Fruit fly (Drosophila melanogaster) whole organism, embryonic: ENCODE results near the gene Ku80.

ENCODE experiments used
- Ada2b ChIP-seq: fragments of 200-800 bp; sonication (Bioruptor generic); IDR thresholded peaks from 2 replicates; pipeline ENCODE4 v1.3.6; 2022; ENCODE audit warnings: missing biosample characterization, missing genetic modification characterization
- Asciz ChIP-seq: fragments of 200-800 bp; sonication (Bioruptor generic); optimal IDR thresholded peaks from 2 replicates; lab custom pipeline; 2017; ENCODE audit warnings: missing biosample characterization, mild to moderate bottlenecking, missing genetic modification characterization, missing genetic modification reagents
- Atf3 ChIP-seq: fragments of 200-800 bp; sonication (Bioruptor generic); optimal IDR thresholded peaks from 3 replicates; lab custom pipeline; 2016; ENCODE audit warnings: missing biosample characterization, missing genetic modification characterization
- BEAF-32 ChIP-seq: fragments of 200-800 bp; sonication (Bioruptor generic); optimal IDR thresholded peaks from 3 replicates; lab custom pipeline; 2017; ENCODE audit warnings: missing biosample characterization, missing genetic modification characterization, mild to moderate bottlenecking, moderate library complexity, missing genetic modification reagents
- BtbVII ChIP-seq: fragments of 200-800 bp; sonication (Bioruptor generic); optimal IDR thresholded peaks from 3 replicates; lab custom pipeline; 2017; ENCODE audit warnings: missing biosample characterization, mild to moderate bottlenecking, missing genetic modification characterization
- CG10979 ChIP-seq: fragments of 200-800 bp; sonication (Bioruptor generic); optimal IDR thresholded peaks from 2 replicates; lab custom pipeline; 2018; ENCODE audit warnings: missing biosample characterization, mild to moderate bottlenecking, missing genetic modification characterization, moderate library complexity
- CG11247 ChIP-seq: fragments of 200-800 bp; sonication (Bioruptor generic); IDR thresholded peaks from 2 replicates; pipeline ENCODE4 v1.3.6; 2022; ENCODE audit warnings: missing biosample characterization, missing genetic modification characterization
- CG11723 ChIP-seq: fragments of 200-800 bp; sonication (Bioruptor generic); optimal IDR thresholded peaks from 2 replicates; lab custom pipeline; 2017; ENCODE audit warnings: missing biosample characterization, mild to moderate bottlenecking, missing genetic modification characterization
- CG1233 ChIP-seq: fragments of 200-800 bp; sonication (Bioruptor generic); optimal IDR thresholded peaks from 4 replicates; lab custom pipeline; 2018; ENCODE audit warnings: missing biosample characterization, mild to moderate bottlenecking, missing genetic modification characterization
- CG13287 ChIP-seq: fragments of 200-800 bp; sonication (Bioruptor generic); IDR thresholded peaks from 2 replicates; pipeline ENCODE4 v1.3.6; 2022; ENCODE audit warnings: missing biosample characterization, missing genetic modification characterization; ENCODE audit not compliant: partially characterized antibody
- CG13624 ChIP-seq: fragments of 200-800 bp; sonication (Bioruptor generic); optimal IDR thresholded peaks from 2 replicates; lab custom pipeline; 2016; ENCODE audit warnings: missing biosample characterization, missing genetic modification characterization
- CG14667 ChIP-seq: fragments of 200-800 bp; sonication (Bioruptor generic); IDR thresholded peaks from 2 replicates; pipeline ENCODE4 v1.3.6; 2022; ENCODE audit warnings: missing biosample characterization, missing genetic modification characterization
- CG16779 ChIP-seq: fragments of 200-800 bp; sonication (Bioruptor generic); IDR thresholded peaks from 2 replicates; pipeline ENCODE4 v1.3.6; 2022; ENCODE audit warnings: missing biosample characterization, missing genetic modification characterization
- CG16813 ChIP-seq: fragments of 200-800 bp; sonication (Bioruptor generic); IDR thresholded peaks from 3 replicates; pipeline ENCODE4 v1.3.6; 2022; ENCODE audit warnings: missing biosample characterization, missing genetic modification characterization; ENCODE audit not compliant: partially characterized antibody
- CG17361 ChIP-seq: fragments of 200-800 bp; sonication (Bioruptor generic); IDR thresholded peaks from 3 replicates; pipeline ENCODE4 v1.3.6; 2022; ENCODE audit warnings: missing biosample characterization, missing genetic modification characterization
- CG18764 ChIP-seq: fragments of 200-800 bp; sonication (Bioruptor generic); optimal IDR thresholded peaks from 3 replicates; lab custom pipeline; 2016; ENCODE audit warnings: missing biosample characterization, missing genetic modification characterization
- CG2116 ChIP-seq: fragments of 200-800 bp; sonication (Bioruptor generic); optimal IDR thresholded peaks from 3 replicates; lab custom pipeline; 2018; ENCODE audit warnings: missing biosample characterization, mild to moderate bottlenecking, missing genetic modification characterization
- CG2129 ChIP-seq: fragments of 200-800 bp; sonication (Bioruptor generic); IDR thresholded peaks from 2 replicates; pipeline ENCODE4 v1.3.6; 2022; ENCODE audit warnings: missing biosample characterization, missing genetic modification characterization; ENCODE audit not compliant: partially characterized antibody
- CG2202 ChIP-seq: fragments of 200-800 bp; sonication (Bioruptor generic); optimal IDR thresholded peaks from 2 replicates; lab custom pipeline; 2018; ENCODE audit warnings: missing biosample characterization, mild to moderate bottlenecking, missing genetic modification characterization
- CG32532 ChIP-seq: fragments of 200-800 bp; sonication (Bioruptor generic); IDR thresholded peaks from 2 replicates; pipeline ENCODE4 v1.3.6; 2022; ENCODE audit warnings: missing biosample characterization, missing genetic modification characterization
- CG3726 ChIP-seq: fragments of 200-800 bp; sonication (Bioruptor generic); IDR thresholded peaks from 3 replicates; pipeline ENCODE4, ENCODE4 v1.3.6; 2022; ENCODE audit warnings: missing biosample characterization, missing genetic modification characterization
- CG4282 ChIP-seq: fragments of 200-800 bp; sonication (Bioruptor generic); optimal IDR thresholded peaks from 2 replicates; lab custom pipeline; 2016; ENCODE audit warnings: missing biosample characterization, missing genetic modification characterization
- CG6254 ChIP-seq: fragments of 200-800 bp; sonication (Bioruptor generic); optimal IDR thresholded peaks from 3 replicates; lab custom pipeline; 2017; ENCODE audit warnings: mild to moderate bottlenecking, missing biosample characterization, missing genetic modification reagents, missing genetic modification characterization
- CG6791 ChIP-seq: fragments of 200-800 bp; sonication (Bioruptor generic); IDR thresholded peaks from 3 replicates; pipeline ENCODE4 v1.3.6; 2022; ENCODE audit warnings: missing biosample characterization, missing genetic modification characterization; ENCODE audit not compliant: partially characterized antibody
- CG9876 ChIP-seq: fragments of 200-800 bp; sonication (Bioruptor generic); optimal IDR thresholded peaks from 2 replicates; lab custom pipeline; 2016; ENCODE audit warnings: missing biosample characterization, missing genetic modification characterization
- HLH4C ChIP-seq: fragments of 200-800 bp; sonication (Bioruptor generic); IDR thresholded peaks from 3 replicates; pipeline ENCODE4 v1.3.6; 2022; ENCODE audit warnings: missing biosample characterization, missing genetic modification characterization; ENCODE audit not compliant: partially characterized antibody
- Hsf ChIP-seq: fragments of 200-800 bp; sonication (Bioruptor generic); optimal IDR thresholded peaks from 3 replicates; lab custom pipeline; 2016; ENCODE audit warnings: missing biosample characterization, missing genetic modification characterization
- MBD-R2 ChIP-seq: fragments of 200-800 bp; sonication (Bioruptor generic); IDR thresholded peaks from 2 replicates; pipeline ENCODE4 v1.3.6; 2022; ENCODE audit warnings: missing biosample characterization, missing genetic modification characterization
- NC2β ChIP-seq: fragments of 200-800 bp; sonication (Bioruptor generic); optimal IDR thresholded peaks from 2 replicates; lab custom pipeline; 2016; ENCODE audit warnings: missing biosample characterization, missing genetic modification characterization
- NK7.1 ChIP-seq: fragments of 200-800 bp; sonication (Bioruptor generic); optimal IDR thresholded peaks from 3 replicates; lab custom pipeline; 2016; ENCODE audit warnings: missing biosample characterization, missing genetic modification characterization
- Opbp ChIP-seq: fragments of 200-800 bp; sonication (Bioruptor generic); IDR thresholded peaks from 3 replicates; pipeline ENCODE4 v1.3.6; 2022; ENCODE audit warnings: missing biosample characterization, missing genetic modification characterization; ENCODE audit not compliant: partially characterized antibody
- Sry-β ChIP-seq: fragments of 200-800 bp; sonication (Bioruptor generic); optimal IDR thresholded peaks from 2 replicates; lab custom pipeline; 2018; ENCODE audit warnings: missing biosample characterization, mild to moderate bottlenecking, missing genetic modification characterization, moderate library complexity
- ash1 ChIP-seq: fragments of 200-800 bp; sonication (Bioruptor generic); optimal IDR thresholded peaks from 2 replicates; lab custom pipeline; 2018; ENCODE audit warnings: missing biosample characterization, mild to moderate bottlenecking, missing genetic modification characterization
- bbx ChIP-seq: fragments of 200-800 bp; sonication (Bioruptor generic); IDR thresholded peaks from 2 replicates; pipeline ENCODE4 v1.3.6; 2022; ENCODE audit warnings: missing biosample characterization, missing genetic modification characterization; ENCODE audit not compliant: partially characterized antibody
- danr ChIP-seq: fragments of 200-800 bp; sonication (Bioruptor generic); IDR thresholded peaks from 2 replicates; pipeline ENCODE4 v1.3.6; 2022; ENCODE audit warnings: missing biosample characterization, missing genetic modification characterization
- dmrt99B ChIP-seq: fragments of 200-800 bp; sonication (Bioruptor generic); optimal IDR thresholded peaks from 2 replicates; lab custom pipeline; 2018; ENCODE audit warnings: missing biosample characterization, mild to moderate bottlenecking, missing genetic modification characterization, moderate library complexity
- eyg ChIP-seq: fragments of 200-800 bp; sonication (Bioruptor generic); optimal IDR thresholded peaks from 3 replicates; lab custom pipeline; 2016; ENCODE audit warnings: missing biosample characterization, missing genetic modification characterization
- gfzf ChIP-seq: fragments of 200-800 bp; sonication (Bioruptor generic); optimal IDR thresholded peaks from 2 replicates; lab custom pipeline; 2016; ENCODE audit warnings: missing biosample characterization, mild to moderate bottlenecking, missing genetic modification characterization, moderate library complexity
- ham ChIP-seq: fragments of 200-800 bp; sonication (Bioruptor generic); IDR thresholded peaks from 2 replicates; pipeline ENCODE4 v1.3.6; 2022; ENCODE audit warnings: missing biosample characterization, missing genetic modification characterization
- jumu ChIP-seq: fragments of 200-800 bp; sonication (Bioruptor generic); optimal IDR thresholded peaks from 3 replicates; lab custom pipeline; 2016; ENCODE audit warnings: missing biosample characterization, missing genetic modification characterization
- lola ChIP-seq, 3 experiments: fragments of >200 bp in 2 of 3; fragments of 200-800 bp in 1 of 3; sonication (Bioruptor generic) in 1 of 3; optimal IDR thresholded peaks; 2 replicates each; lab custom pipeline; 2017 to 2019; ENCODE audit warnings: missing biosample characterization in 3 of 3, missing genetic modification characterization in 3 of 3, mild to moderate bottlenecking in 1 of 3, moderate library complexity in 1 of 3
- nerfin-2 ChIP-seq: fragments of 200-800 bp; sonication (Bioruptor generic); IDR thresholded peaks from 2 replicates; pipeline ENCODE4 v1.3.6; 2022; ENCODE audit warnings: missing biosample characterization, missing genetic modification characterization; ENCODE audit not compliant: partially characterized antibody
- peb ChIP-seq: fragments of 200-800 bp; sonication (Bioruptor generic); IDR thresholded peaks from 2 replicates; pipeline ENCODE4 v1.3.6; 2022; ENCODE audit warnings: missing biosample characterization, missing genetic modification characterization
- schlank ChIP-seq: fragments of 200-800 bp; sonication (Bioruptor generic); optimal IDR thresholded peaks from 2 replicates; lab custom pipeline; 2018; ENCODE audit warnings: missing biosample characterization, mild to moderate bottlenecking, missing genetic modification characterization
- sisA ChIP-seq: fragments of 200-800 bp; sonication (Bioruptor generic); IDR thresholded peaks from 2 replicates; pipeline ENCODE4 v1.3.6; 2022; ENCODE audit warnings: missing biosample characterization, missing genetic modification characterization
- sna ChIP-seq: fragments of 200-800 bp; sonication (Bioruptor generic); IDR thresholded peaks from 2 replicates; pipeline ENCODE4 v1.3.6; 2022; ENCODE audit warnings: missing biosample characterization, missing genetic modification characterization; ENCODE audit not compliant: partially characterized antibody
- sob ChIP-seq: fragments of 200-800 bp; sonication (Bioruptor generic); IDR thresholded peaks from 2 replicates; pipeline ENCODE4 v1.3.6; 2022; ENCODE audit warnings: missing biosample characterization, missing genetic modification characterization
- tgo ChIP-seq: fragments of 200-800 bp; sonication (Bioruptor generic); IDR thresholded peaks from 3 replicates; pipeline ENCODE4 v1.3.6; 2022; ENCODE audit warnings: missing biosample characterization, missing genetic modification characterization
- trh ChIP-seq: fragments of 200-800 bp; sonication (Bioruptor generic); optimal IDR thresholded peaks from 2 replicates; lab custom pipeline; 2016; ENCODE audit warnings: missing biosample characterization, missing genetic modification characterization
- vvl ChIP-seq: fragments of 200-800 bp; sonication (Bioruptor generic); IDR thresholded peaks from 2 replicates; pipeline ENCODE4 v1.3.6; 2022; ENCODE audit warnings: missing biosample characterization, missing genetic modification characterization
- yki ChIP-seq: fragments of >200 bp; optimal IDR thresholded peaks from 3 replicates; lab custom pipeline; 2018

Gene Ku80

DNA sequence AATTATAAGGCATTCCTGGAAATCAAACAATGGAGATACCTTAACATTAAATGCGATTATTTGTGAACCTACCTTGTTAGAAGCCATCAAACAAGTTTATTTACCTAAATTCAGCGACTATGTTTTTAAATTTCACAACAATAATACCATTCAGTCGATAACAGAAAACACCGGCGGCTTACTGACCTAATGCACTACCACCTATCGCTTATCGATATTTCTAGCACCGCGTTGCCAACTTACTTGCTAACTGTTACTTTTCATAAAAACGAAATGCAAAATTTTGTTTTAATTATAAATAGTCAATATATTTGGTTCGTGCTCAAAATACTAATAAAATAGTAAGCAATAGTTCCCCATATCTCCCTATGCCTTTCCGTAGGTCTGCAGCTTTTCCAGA is at the start of gene Ku80 (continued):
- TF ChIP-seq CG32532 (GFP tag; lab: Robert Waterston, UW) (no peak), CG6254 (GFP tag; lab: Kevin White, UChicago) (no peak), NK7.1 (GFP tag; lab: Kevin White, UChicago) (no peak), CG16813 (GFP tag; lab: Robert Waterston, UW) (peak; percentile 70), Ada2b (GFP tag; lab: Robert Waterston, UW) (no peak), danr (no peak), CG16779 (GFP tag; lab: Robert Waterston, UW) (no peak), Sry-β (GFP tag; lab: Kevin White, UChicago) (no peak), NC2β (GFP tag; lab: Kevin White, UChicago) (no peak), sisA (GFP tag; lab: Robert Waterston, UW) (no peak), lola (GFP tag; optimal IDR thresholded peaks at IDR 0.05; lab: Kevin White, UChicago) (no peak), yki (no peak), CG4282 (GFP tag; lab: Kevin White, UChicago) (no peak), BtbVII (GFP tag; lab: Kevin White, UChicago) (no peak), CG2129 (GFP tag; lab: Robert Waterston, UW) (peak; percentile 24; the same call in 1 of the 2 replicates), CG11247 (GFP tag; lab: Robert Waterston, UW) (no peak), CG11723 (GFP tag; lab: Kevin White, UChicago) (no peak), CG9876 (GFP tag; lab: Kevin White, UChicago) (no peak), bbx (GFP tag; lab: Robert Waterston, UW) (peak; percentile 82), CG13624 (GFP tag; lab: Kevin White, UChicago) (no peak), tgo (GFP tag; lab: Robert Waterston, UW) (no peak), peb (GFP tag; lab: Robert Waterston, UW) (no peak), ham (no peak), CG2116 (GFP tag; lab: Kevin White, UChicago) (peak; percentile 39), dmrt99B (tag; lab: Kevin White, UChicago) (no peak), CG6791 (GFP tag; lab: Robert Waterston, UW) (peak; percentile 86), CG2202 (tag; lab: Kevin White, UChicago) (no peak), Atf3 (GFP tag; lab: Kevin White, UChicago) (no peak), gfzf (GFP tag; lab: Kevin White, UChicago) (peak; percentile 74), Asciz (GFP tag; lab: Kevin White, UChicago) (no peak), ash1 (GFP tag; lab: Kevin White, UChicago) (no peak), sna (GFP tag; lab: Robert Waterston, UW) (peak; percentile 65), CG14667 (no peak), sob (GFP tag; lab: Robert Waterston, UW) (no peak), MBD-R2 (GFP tag; lab: Robert Waterston, UW) (peak; percentile 64), eyg (GFP tag; lab: Kevin White, UChicago) (no peak), CG1233 (no peak), HLH4C (GFP tag; lab: Robert Waterston, UW) (peak; percentile 84), vvl (no peak), BEAF-32 (GFP tag; lab: Kevin White, UChicago) (peak; percentile 65), Hsf (GFP tag; lab: Kevin White, UChicago) (no peak), schlank (tag; lab: Kevin White, UChicago) (no peak), CG3726 (no peak), jumu (GFP tag; lab: Kevin White, UChicago) (no peak), Opbp (peak; percentile 77; the same call in 2 of the 3 replicates), CG13287 (GFP tag; lab: Robert Waterston, UW) (peak; percentile 79), CG18764 (GFP tag; lab: Kevin White, UChicago) (no peak), CG17361 (GFP tag; lab: Robert Waterston, UW) (no peak), nerfin-2 (peak; percentile 83), CG10979 (tag; lab: Kevin White, UChicago) (no peak), trh (no peak)
